Fruit fly (Drosophila melanogaster) S2 (cell line): ENCODE measurements around the gene Asator.

Source experiments
- CG8478 ChIP-seq: fragments of >200 bp; optimal IDR thresholded peaks from 2 replicates; lab custom pipeline; 2018
- CTCF ChIP-seq, 2 experiments: fragments of >200 bp; optimal IDR thresholded peaks; 2 replicates each; lab custom pipeline; 2018

DNA sequence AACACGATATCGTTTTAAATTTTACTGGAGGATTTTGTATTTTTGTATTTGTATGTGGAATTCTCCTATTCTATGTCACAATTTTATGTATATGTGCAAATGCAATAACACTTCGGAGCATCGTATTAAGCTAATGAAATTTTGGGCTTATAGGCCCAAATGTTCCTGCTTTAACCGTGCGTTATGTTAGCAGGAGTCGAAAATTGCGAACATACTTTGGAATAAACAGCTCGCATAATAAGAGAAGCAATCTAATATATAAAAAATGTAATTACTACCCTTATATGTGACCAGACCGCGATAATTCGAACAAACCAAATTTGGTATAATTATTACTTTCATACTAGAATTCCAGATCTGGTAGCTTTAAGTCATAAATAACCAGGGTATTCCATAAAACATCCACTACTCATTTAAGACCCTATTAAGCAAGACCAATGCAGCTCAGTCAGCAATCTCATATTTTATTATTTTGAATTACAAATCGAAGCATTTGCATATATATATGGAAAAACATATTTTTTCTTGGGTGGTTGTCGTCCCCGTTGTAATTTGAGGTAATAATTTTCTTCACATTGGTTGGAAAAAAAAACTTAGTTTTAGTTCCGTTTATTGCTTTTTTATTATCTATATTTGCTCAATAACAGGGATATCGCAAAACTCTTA, 45.1 kb downstream of the Asator start, which contains the start of gene lgs:
- no peak for TF ChIP-seq CG8478 (lab: Kevin White, UChicago)
- no peak for TF ChIP-seq CTCF (optimal IDR thresholded peaks at IDR 0.05; lab: Kevin White, UChicago)
